Worm (Caenorhabditis elegans) whole organism, L3 larva: ENCODE results near the gene srx-48.

Experiments
- ceh-9 ChIP-seq: sonication (generic microtip); optimal IDR thresholded peaks from 2 replicates; lab custom pipeline; 2018; ENCODE audit warnings: missing biosample characterization, missing genetic modification characterization
- elt-2 ChIP-seq: sonication (generic microtip); optimal IDR thresholded peaks from 2 replicates; lab custom pipeline; 2016; ENCODE audit warnings: missing genetic modification reagents, mild to moderate bottlenecking, missing genetic modification characterization, missing compliant biosample characterization
- elt-3 ChIP-seq, 3 experiments: fragments of 150-350 bp in 1 of 3; sonication (generic microtip) in 2 of 3; optimal IDR thresholded peaks; 2 replicates in 2 of 3; 4 replicates in 1 of 3; lab custom pipeline; 2014 to 2017; ENCODE audit warnings: missing biosample characterization in 3 of 3, missing genetic modification characterization in 3 of 3
- eor-1 ChIP-seq, 2 experiments: fragments of 150-350 bp; optimal IDR thresholded peaks; 2 replicates each; lab custom pipeline; 2014 to 2018; ENCODE audit warnings: missing biosample characterization in 2 of 2, missing genetic modification characterization in 2 of 2
- fos-1 ChIP-seq: fragments of 150-350 bp; optimal IDR thresholded peaks from 2 replicates; lab custom pipeline; 2014; ENCODE audit warnings: missing biosample characterization, missing genetic modification characterization
- jun-1 ChIP-seq: fragments of 150-350 bp; optimal IDR thresholded peaks from 2 replicates; lab custom pipeline; 2014; ENCODE audit warnings: missing biosample characterization, missing genetic modification reagents, missing genetic modification characterization
- lin-15B ChIP-seq: fragments of 150-350 bp; optimal IDR thresholded peaks from 2 replicates; lab custom pipeline; 2014; ENCODE audit warnings: missing biosample characterization, missing genetic modification characterization
- nhr-11 ChIP-seq: fragments of 150-350 bp; optimal IDR thresholded peaks from 2 replicates; lab custom pipeline; 2014; ENCODE audit warnings: missing biosample characterization, missing genetic modification characterization
- nhr-12 ChIP-seq: fragments of 150-350 bp; optimal IDR thresholded peaks from 2 replicates; lab custom pipeline; 2014; ENCODE audit warnings: missing biosample characterization, missing genetic modification characterization
- nhr-237 ChIP-seq: fragments of 150-350 bp; optimal IDR thresholded peaks from 2 replicates; lab custom pipeline; 2014; ENCODE audit warnings: missing biosample characterization, missing genetic modification characterization
- nhr-77 ChIP-seq: fragments of 150-350 bp; optimal IDR thresholded peaks from 2 replicates; lab custom pipeline; 2014; ENCODE audit warnings: missing biosample characterization, missing genetic modification characterization
- unc-62 ChIP-seq: fragments of 150-350 bp; sonication (generic microtip); optimal IDR thresholded peaks from 4 replicates; lab custom pipeline; 2014; ENCODE audit warnings: missing biosample characterization, missing genetic modification reagents, missing genetic modification characterization

- TF ChIP-seq nhr-12 (tag; lab: Kevin White, UChicago) (no peak), nhr-237 (tag; lab: Kevin White, UChicago) (no peak), nhr-77 (tag; lab: Kevin White, UChicago) (no peak), fos-1 (tag; lab: Kevin White, UChicago) (no peak), elt-3 (tag; optimal IDR thresholded peaks at IDR 0.05; lab: Kevin White, UChicago) (no peak), nhr-11 (tag; lab: Kevin White, UChicago) (no peak), eor-1 (tag; optimal IDR thresholded peaks at IDR 0.05; lab: Kevin White, UChicago) (no peak), lin-15B (tag; lab: Kevin White, UChicago) (no peak), ceh-9 (tag; lab: Kevin White, UChicago) (no peak), elt-2 (tag; lab: Kevin White, UChicago) (no peak), jun-1 (tag; lab: Kevin White, UChicago) (no peak), unc-62 (GFP tag; lab: Kevin White, UChicago) (no peak)
Observed at ce11 chrV:15276915-15277314, 26.6 kb downstream of the srx-48 start, which contains the start of gene srw-17.
